Worm (Caenorhabditis elegans) whole organism, L3 larva: ENCODE measurements around the gene ZC190.4.

Experiments
- R02D3.7 ChIP-seq: fragments of 150-350 bp; optimal IDR thresholded peaks from 2 replicates; lab custom pipeline; 2014; ENCODE audit warnings: missing biosample characterization, missing genetic modification characterization
- ama-1 ChIP-seq: fragments of 150-350 bp; optimal IDR thresholded peaks from 2 replicates; lab custom pipeline; 2018
- ceh-82 ChIP-seq: fragments of 150-350 bp; optimal IDR thresholded peaks from 2 replicates; lab custom pipeline; 2014; ENCODE audit warnings: missing biosample characterization, missing genetic modification characterization
- elt-1 ChIP-seq: fragments of 150-350 bp; optimal IDR thresholded peaks from 2 replicates; lab custom pipeline; 2014; ENCODE audit warnings: missing biosample characterization, missing genetic modification characterization
- elt-2 ChIP-seq: sonication (generic microtip); optimal IDR thresholded peaks from 2 replicates; lab custom pipeline; 2016; ENCODE audit warnings: missing genetic modification reagents, mild to moderate bottlenecking, missing genetic modification characterization, missing compliant biosample characterization
- lin-39 ChIP-seq: fragments of 150-350 bp; optimal IDR thresholded peaks from 2 replicates; lab custom pipeline; 2018; ENCODE audit warnings: missing biosample characterization, missing genetic modification reagents, missing genetic modification characterization
- nhr-28 ChIP-seq: fragments of 150-350 bp; optimal IDR thresholded peaks from 2 replicates; lab custom pipeline; 2014; ENCODE audit warnings: missing biosample characterization, missing genetic modification characterization
- pqm-1 ChIP-seq: fragments of 150-350 bp; optimal IDR thresholded peaks from 2 replicates; lab custom pipeline; 2017; ENCODE audit warnings: missing biosample characterization, missing genetic modification characterization, inconsistent platforms
- skn-1 ChIP-seq: fragments of 150-350 bp; optimal IDR thresholded peaks from 2 replicates; lab custom pipeline; 2014; ENCODE audit warnings: missing biosample characterization, missing genetic modification characterization
- zag-1 ChIP-seq: fragments of 150-350 bp; optimal IDR thresholded peaks from 2 replicates; lab custom pipeline; 2014; ENCODE audit warnings: missing biosample characterization, missing genetic modification characterization

- TF ChIP-seq ceh-82 (tag; lab: Kevin White, UChicago) (no peak), R02D3.7 (tag; lab: Kevin White, UChicago) (no peak), lin-39 (tag; lab: Kevin White, UChicago) (no peak), pqm-1 (no peak), elt-1 (tag; lab: Kevin White, UChicago) (no peak), skn-1 (no peak), ama-1 (lab: Kevin White, UChicago) (no peak), nhr-28 (tag; lab: Kevin White, UChicago) (no peak), elt-2 (tag; lab: Kevin White, UChicago) (no peak), zag-1 (tag; lab: Kevin White, UChicago) (no peak)
These were observed 52.5 kb downstream of the ZC190.4 start for ce11 chrV:8718399-8718798.
